Worm (Caenorhabditis elegans) whole organism, midembryonic: ENCODE measurements around the gene C04F5.8.

Experiments used
- cog-1 ChIP-seq: sonication (generic microtip); optimal IDR thresholded peaks from 2 replicates; lab custom pipeline; 2016; ENCODE audit warnings: missing genetic modification characterization, missing compliant biosample characterization
- flt-1 ChIP-seq: fragments of 200-800 bp; sonication (Bioruptor generic); IDR thresholded peaks from 2 replicates; pipeline ENCODE4 v1.3.6; 2022; ENCODE audit warnings: missing genetic modification characterization, missing compliant biosample characterization
- klf-2 ChIP-seq: fragments of 200-800 bp; sonication (Bioruptor generic); conservative IDR thresholded peaks from 2 replicates; pipeline ENCODE4 v1.3.6; 2022; ENCODE audit warnings: missing genetic modification reagents, missing genetic modification characterization, missing compliant biosample characterization
- tab-1 ChIP-seq: fragments of 200-800 bp; sonication (Bioruptor generic); IDR thresholded peaks from 2 replicates; pipeline ENCODE4 v1.3.6; 2022; ENCODE audit warnings: missing genetic modification characterization, missing compliant biosample characterization
- ztf-29 ChIP-seq: fragments of 200-800 bp; sonication (Bioruptor generic); IDR thresholded peaks from 2 replicates; pipeline ENCODE4 v1.3.6; 2022; ENCODE audit warnings: missing genetic modification reagents, missing genetic modification characterization, missing compliant biosample characterization

- TF ChIP-seq flt-1 (GFP tag; lab: Robert Waterston, UW) (no peak), tab-1 (GFP tag; lab: Robert Waterston, UW) (no peak), ztf-29 (GFP tag; lab: Robert Waterston, UW) (no peak), klf-2 (GFP tag; lab: Robert Waterston, UW) (no peak), cog-1 (tag; lab: Kevin White, UChicago) (no peak)
Measured at ce11 chrV:5155516-5155915, 42.0 kb upstream of the C04F5.8 start, which contains the start of gene srx-38.
